Worm (Caenorhabditis elegans): ENCODE measurements around the gene cct-1.

cct-1 gene

ce11 chrII:8185016-8185493 is at the start of gene cct-1, which contains the start of gene mig-5:
Gene cct-1, plus strand, starts transcription at chrII:8185443.
Gene mig-5, minus strand, starts transcription at chrII:8185023.
- TF ChIP-seq him-1 (tag; optimal IDR thresholded peaks at IDR 0.05) (peak; percentile 84), W03F9.2 (tag; optimal IDR thresholded peaks at IDR 0.05) (peak; percentile 96), dao-5 (tag; optimal IDR thresholded peaks at IDR 0.05) (no peak)

DNA sequence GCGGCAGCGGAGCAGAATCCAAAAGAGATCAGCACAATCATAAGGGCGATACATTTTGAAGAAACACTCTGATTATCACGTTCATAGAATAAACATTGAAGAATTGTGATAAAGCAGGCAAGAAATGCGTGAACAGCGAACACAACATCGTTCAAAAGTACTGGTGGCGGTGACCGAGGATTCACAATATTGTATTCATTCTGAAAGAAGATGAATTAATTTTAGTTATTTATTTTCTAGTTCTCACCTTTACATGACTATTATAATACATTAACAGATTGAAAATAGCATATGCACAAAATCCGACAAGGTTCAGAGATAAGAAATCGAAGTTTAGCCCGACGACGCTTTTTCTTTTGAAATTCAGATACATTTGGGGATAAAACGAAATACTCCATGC is 49.3 kb upstream of the cct-1 start:
- TF ChIP-seq dao-5 (tag; optimal IDR thresholded peaks at IDR 0.05) (no peak), W03F9.2 (tag; optimal IDR thresholded peaks at IDR 0.05) (no peak), him-1 (tag; optimal IDR thresholded peaks at IDR 0.05) (no peak)

- TF ChIP-seq him-1 (tag; optimal IDR thresholded peaks at IDR 0.05) (no peak), W03F9.2 (tag; optimal IDR thresholded peaks at IDR 0.05) (no peak), dao-5 (tag; optimal IDR thresholded peaks at IDR 0.05) (no peak)
These were observed 48.4 kb upstream of the cct-1 start, which contains the start of gene ctns-1 for ce11 chrII:8136818-8137217. Gene ctns-1, minus strand, starts transcription at chrII:8136918.

DNA sequence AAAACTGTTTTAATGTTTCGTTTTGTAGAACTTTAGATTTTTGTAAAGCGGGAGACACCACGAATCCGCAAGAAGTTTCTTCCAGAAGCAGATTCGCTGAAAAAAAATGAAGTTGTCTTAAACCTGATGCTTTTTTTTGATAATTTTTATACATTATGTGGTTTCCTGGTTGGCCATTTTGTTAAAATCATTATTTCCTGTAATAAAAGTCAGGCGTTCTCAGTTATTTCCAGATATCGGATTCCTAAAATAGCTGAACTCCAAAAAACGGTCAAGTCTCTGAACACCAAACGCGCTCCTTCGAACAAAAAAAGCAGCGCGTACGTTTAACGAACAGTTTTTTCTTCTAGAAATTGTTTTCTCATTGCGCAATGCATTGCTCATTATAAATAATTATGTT is 47.9 kb upstream of the cct-1 start:
- TF ChIP-seq W03F9.2 (tag; optimal IDR thresholded peaks at IDR 0.05) (no peak), him-1 (tag; optimal IDR thresholded peaks at IDR 0.05) (no peak), dao-5 (tag; optimal IDR thresholded peaks at IDR 0.05) (no peak)

ce11 chrII:8138015-8138546 is 47.2 kb upstream of the cct-1 start, which contains the start of gene cdc-48.2:
Gene cdc-48.2, plus strand, starts transcription at chrII:8138496.
- TF ChIP-seq him-1 (tag; optimal IDR thresholded peaks at IDR 0.05) (no peak), dao-5 (tag; optimal IDR thresholded peaks at IDR 0.05) (no peak), W03F9.2 (tag; optimal IDR thresholded peaks at IDR 0.05) (no peak)

ce11 chrII:8141135-8141534 is 44.1 kb upstream of the cct-1 start:
- TF ChIP-seq dao-5 (tag; optimal IDR thresholded peaks at IDR 0.05) (no peak), W03F9.2 (tag; optimal IDR thresholded peaks at IDR 0.05) (no peak), him-1 (tag; optimal IDR thresholded peaks at IDR 0.05) (no peak)

DNA sequence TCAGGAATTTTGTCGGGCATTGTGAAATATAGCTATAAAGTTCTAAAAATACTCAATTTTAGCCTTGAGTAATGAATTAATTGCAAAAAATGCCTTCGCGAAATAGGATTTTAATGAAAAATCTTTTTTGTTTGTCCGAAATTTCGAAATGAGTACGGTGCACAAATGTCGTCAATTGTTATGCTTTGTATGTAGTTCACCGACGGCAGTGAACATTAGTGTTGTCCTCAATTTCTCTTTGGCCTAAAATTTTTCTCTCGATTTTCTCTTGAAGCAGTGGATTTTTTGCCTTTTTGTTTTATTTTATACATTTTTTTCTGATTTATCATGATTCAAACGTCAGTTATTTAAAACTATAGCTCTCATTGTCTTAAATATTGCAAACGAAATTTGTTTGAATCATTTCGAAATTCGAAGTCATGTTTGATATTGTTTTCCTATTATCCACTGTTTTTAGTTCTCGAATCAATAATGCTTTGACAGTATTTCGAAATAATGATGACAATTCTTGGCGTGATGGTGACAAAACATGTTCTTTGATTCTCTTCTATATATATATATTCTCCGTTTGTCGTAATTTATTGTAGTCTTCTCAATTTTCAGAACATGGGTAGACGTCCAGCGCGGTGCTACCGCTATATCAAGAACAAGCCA is 41.8 kb upstream of the cct-1 start, which contains the start of the genes ints-11 and rpl-10:
ints-11 (minus strand) TSS at position 201 of the 654 bp plus-strand sequence.
rpl-10 (plus strand) TSS at position 604 of the 654 bp plus-strand sequence.
- TF ChIP-seq W03F9.2 (tag; optimal IDR thresholded peaks at IDR 0.05) (peak; percentile 76), him-1 (tag; optimal IDR thresholded peaks at IDR 0.05) (no peak)

- no peak for TF ChIP-seq dao-5 (tag; optimal IDR thresholded peaks at IDR 0.05)
- TF ChIP-seq him-1 (tag; optimal IDR thresholded peaks at IDR 0.05) = no peak
- no peak for TF ChIP-seq W03F9.2 (tag; optimal IDR thresholded peaks at IDR 0.05)
These were observed 40.7 kb upstream of the cct-1 start, which contains the start of gene F10B5.2 for ce11 chrII:8144543-8144942. Gene F10B5.2, plus strand, starts transcription at chrII:8144762.

DNA sequence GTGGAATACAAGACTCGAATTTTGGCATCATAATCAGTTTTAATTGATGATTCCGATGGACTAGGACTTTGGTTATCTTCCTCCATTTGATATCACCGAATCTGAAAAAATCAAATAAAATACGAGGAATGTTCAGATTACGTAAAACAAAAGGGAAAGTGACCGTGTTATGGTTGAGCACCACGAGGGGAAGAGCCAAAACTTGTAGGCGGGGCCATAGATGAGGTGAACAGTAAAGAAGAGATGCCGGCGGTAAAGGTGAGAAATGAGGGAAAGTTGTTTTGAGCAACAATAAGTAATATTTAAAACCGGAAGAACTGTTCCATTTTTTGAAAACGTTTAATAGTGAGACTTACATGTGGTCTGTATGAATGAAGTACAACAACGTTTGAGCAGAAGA is 35.3 kb upstream of the cct-1 start, which contains the start of gene F10B5.3:
F10B5.3 (minus strand) TSS at position 101 of the 400 bp plus-strand sequence.
- TF ChIP-seq dao-5 (tag; optimal IDR thresholded peaks at IDR 0.05) (no peak), W03F9.2 (tag; optimal IDR thresholded peaks at IDR 0.05) (no peak), him-1 (tag; optimal IDR thresholded peaks at IDR 0.05) (no peak)

DNA sequence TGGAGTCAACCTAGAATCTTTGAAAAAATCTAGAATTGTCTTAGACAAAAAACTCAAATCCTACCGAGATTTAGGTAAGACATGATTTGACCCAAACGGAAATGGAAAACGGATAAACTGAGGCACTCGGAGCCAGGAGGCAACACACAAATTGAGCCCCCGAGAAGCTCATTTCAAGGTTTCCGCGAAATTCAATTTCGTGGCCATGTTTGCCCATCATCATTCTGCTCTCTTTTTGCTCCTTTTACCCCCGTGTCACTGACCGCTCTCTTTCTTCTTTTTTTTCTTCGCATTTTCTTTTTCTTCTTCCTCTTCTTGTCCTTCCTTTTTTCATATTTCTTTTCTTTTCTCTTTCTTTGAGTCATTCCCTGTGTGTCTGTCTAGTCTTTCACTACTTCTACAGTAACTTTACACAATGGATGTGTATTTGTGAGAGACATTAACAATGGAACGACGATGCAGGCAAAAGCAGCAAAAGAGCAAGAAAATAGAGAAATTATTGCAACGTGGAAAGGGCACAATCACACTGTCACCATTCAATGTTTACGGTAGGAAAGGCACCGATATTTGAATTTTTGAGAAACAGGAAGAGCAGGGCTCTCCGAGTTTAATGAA is 32.4 kb upstream of the cct-1 start:
- no peak for TF ChIP-seq dao-5 (tag; optimal IDR thresholded peaks at IDR 0.05)
- no peak for TF ChIP-seq him-1 (tag; optimal IDR thresholded peaks at IDR 0.05)
- no peak for TF ChIP-seq W03F9.2 (tag; optimal IDR thresholded peaks at IDR 0.05)

ce11 chrII:8156845-8157373 is 28.3 kb upstream of the cct-1 start, which contains the start of the genes tub-1 and tmem-138:
Gene tub-1, minus strand, starts transcription at chrII:8156945.
Gene tmem-138, plus strand, starts transcription at chrII:8157323.
- TF ChIP-seq W03F9.2 (tag; optimal IDR thresholded peaks at IDR 0.05) (no peak), dao-5 (tag; optimal IDR thresholded peaks at IDR 0.05) (no peak), him-1 (tag; optimal IDR thresholded peaks at IDR 0.05) (no peak)

- no peak for TF ChIP-seq him-1 (tag; optimal IDR thresholded peaks at IDR 0.05)
- TF ChIP-seq W03F9.2 (tag; optimal IDR thresholded peaks at IDR 0.05) = no peak
- no peak for TF ChIP-seq dao-5 (tag; optimal IDR thresholded peaks at IDR 0.05)
These were observed 27.3 kb upstream of the cct-1 start, which contains the start of gene pch-2 for ce11 chrII:8157991-8158390. Gene pch-2, plus strand, starts transcription at chrII:8158349.

DNA sequence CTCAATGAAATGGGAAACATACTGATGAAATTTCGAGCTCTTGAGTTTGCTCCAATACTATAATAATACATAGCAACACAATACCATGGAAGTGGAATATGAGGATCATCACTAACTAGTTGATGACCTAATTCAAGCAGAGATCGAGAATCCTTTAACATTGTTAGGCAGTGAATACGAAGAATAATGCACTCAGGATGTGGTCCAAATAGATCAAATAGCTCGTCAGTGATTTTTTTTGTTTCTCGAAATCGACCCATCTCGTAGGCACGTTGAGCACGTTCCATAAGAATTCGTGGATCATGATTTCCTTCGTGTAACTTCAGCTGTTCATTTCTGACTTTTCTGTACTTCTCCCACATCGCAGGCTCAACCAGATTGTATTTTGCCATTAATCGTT is 24.3 kb upstream of the cct-1 start:
- no peak for TF ChIP-seq him-1 (tag; optimal IDR thresholded peaks at IDR 0.05)
- TF ChIP-seq W03F9.2 (tag; optimal IDR thresholded peaks at IDR 0.05) = no peak
- no peak for TF ChIP-seq dao-5 (tag; optimal IDR thresholded peaks at IDR 0.05)
